Worm (Caenorhabditis elegans): ENCODE results near the gene vha-8.

The vha-8 gene

ce11 chrIV:6841562-6842282, 50.8 kb downstream of the vha-8 start:
- no peak for TF ChIP-seq ceh-79 (tag; optimal IDR thresholded peaks at IDR 0.05)
- TF ChIP-seq F10E7.11 (tag; optimal IDR thresholded peaks at IDR 0.05): no peak
- no peak for TF ChIP-seq lin-40 (tag; optimal IDR thresholded peaks at IDR 0.05)
- TF ChIP-seq lin-54 (GFP tag; optimal IDR thresholded peaks at IDR 0.05): no peak
- TF ChIP-seq nfya-1 (tag; optimal IDR thresholded peaks at IDR 0.05; ENCODE audit: borderline replicate concordance, insufficient read depth): no peak
- TF ChIP-seq ccch-3 (GFP tag; optimal IDR thresholded peaks at IDR 0.05): no peak
- no peak for TF ChIP-seq lsy-27 (tag; optimal IDR thresholded peaks at IDR 0.05; ENCODE audit: borderline replicate concordance, insufficient read depth)
- TF ChIP-seq snpc-1.3 (tag; optimal IDR thresholded peaks at IDR 0.05; ENCODE audit: insufficient read depth): no peak

Measured in whole organism, young adult.